Fruit fly (Drosophila melanogaster) whole organism, wandering third instar larva: ENCODE data around the gene ATPsyndelta.

Source experiments
- Abd-B ChIP-seq: fragments of >200 bp; optimal IDR thresholded peaks from 2 replicates; lab custom pipeline; 2017; ENCODE audit warnings: missing biosample characterization, missing genetic modification characterization
- CG9705 ChIP-seq: fragments of 200-800 bp; sonication (Bioruptor generic); optimal IDR thresholded peaks from 2 replicates; lab custom pipeline; 2018; ENCODE audit warnings: missing biosample characterization, mild to moderate bottlenecking, missing genetic modification characterization
- Dfd ChIP-seq: fragments of >200 bp; optimal IDR thresholded peaks from 2 replicates; lab custom pipeline; 2017; ENCODE audit warnings: missing biosample characterization, missing genetic modification characterization
- GATAd ChIP-seq: sonication (Bioruptor generic); optimal IDR thresholded peaks from 2 replicates; lab custom pipeline; 2016; ENCODE audit warnings: missing biosample characterization, missing genetic modification characterization
- HLH106 ChIP-seq: fragments of 200-800 bp; optimal IDR thresholded peaks from 3 replicates; lab custom pipeline; 2019; ENCODE audit warnings: missing biosample characterization, mild to moderate bottlenecking, missing genetic modification characterization, moderate library complexity
- Hnf4 ChIP-seq: fragments of 200-800 bp; sonication (Bioruptor generic); optimal IDR thresholded peaks from 2 replicates; lab custom pipeline; 2016; ENCODE audit warnings: missing biosample characterization, mild to moderate bottlenecking, missing genetic modification characterization
- Hr83 ChIP-seq: fragments of 200-300 bp; sonication (Bioruptor generic); optimal IDR thresholded peaks from 2 replicates; lab custom pipeline; 2016; ENCODE audit warnings: missing biosample characterization, mild to moderate bottlenecking, missing genetic modification characterization, moderate library complexity; ENCODE audit not compliant: poor library complexity, severe bottlenecking
- Mio ChIP-seq: sonication (Bioruptor generic); optimal IDR thresholded peaks from 2 replicates; lab custom pipeline; 2016; ENCODE audit warnings: missing biosample characterization, missing genetic modification characterization
- Myc ChIP-seq: fragments of >200 bp; optimal IDR thresholded peaks from 2 replicates; lab custom pipeline; 2017
- N ChIP-seq: fragments of >200 bp; optimal IDR thresholded peaks from 2 replicates; lab custom pipeline; 2018; ENCODE audit warnings: missing biosample characterization, missing external identifiers, missing genetic modification characterization
- OdsH ChIP-seq: fragments of 200-800 bp; sonication (Bioruptor generic); optimal IDR thresholded peaks from 2 replicates; lab custom pipeline; 2016; ENCODE audit warnings: missing biosample characterization, mild to moderate bottlenecking, missing genetic modification characterization
- Rel ChIP-seq, 2 experiments: fragments of 200-800 bp; sonication (Bioruptor generic) in 1 of 2; optimal IDR thresholded peaks; 2 replicates in 1 of 2; 3 replicates in 1 of 2; lab custom pipeline; 2016 to 2019; ENCODE audit warnings: mild to moderate bottlenecking in 2 of 2, missing biosample characterization in 2 of 2, missing genetic modification characterization in 2 of 2, moderate library complexity in 1 of 2
- Sp1 ChIP-seq: fragments of 200-800 bp; sonication (Bioruptor generic); optimal IDR thresholded peaks from 3 replicates; lab custom pipeline; 2019; ENCODE audit warnings: missing biosample characterization, mild to moderate bottlenecking, missing genetic modification characterization, moderate library complexity
- Vsx2 ChIP-seq: fragments of 200-300, 225-300 bp; sonication (Bioruptor generic); optimal IDR thresholded peaks from 2 replicates; lab custom pipeline; 2018; ENCODE audit warnings: missing biosample characterization, missing genetic modification characterization; ENCODE audit not compliant: partially characterized antibody
- brk ChIP-seq: fragments of 200-800 bp; sonication (Bioruptor generic); optimal IDR thresholded peaks from 2 replicates; lab custom pipeline; 2016; ENCODE audit warnings: missing biosample characterization, mild to moderate bottlenecking, missing genetic modification characterization
- dmrt93B ChIP-seq: fragments of 200-800 bp; sonication (Bioruptor generic); optimal IDR thresholded peaks from 2 replicates; lab custom pipeline; 2018; ENCODE audit warnings: missing biosample characterization, mild to moderate bottlenecking, missing genetic modification characterization
- dsf ChIP-seq: sonication (Bioruptor generic); optimal IDR thresholded peaks from 2 replicates; lab custom pipeline; 2016; ENCODE audit warnings: missing biosample characterization, missing genetic modification characterization, borderline replicate concordance
- ey ChIP-seq: fragments of 200-800 bp; sonication (Bioruptor generic); optimal IDR thresholded peaks from 2 replicates; lab custom pipeline; 2016; ENCODE audit warnings: missing biosample characterization, missing genetic modification characterization
- foxo ChIP-seq, 2 experiments: fragments of 200-800 bp; sonication (Bioruptor generic); optimal IDR thresholded peaks; 2 replicates in 1 of 2; 3 replicates in 1 of 2; lab custom pipeline; 2016 to 2017; ENCODE audit warnings: missing biosample characterization in 2 of 2, missing genetic modification characterization in 2 of 2
- fru ChIP-seq: fragments of 200-800 bp; sonication (Bioruptor generic); optimal IDR thresholded peaks from 3 replicates; lab custom pipeline; 2016; ENCODE audit warnings: missing biosample characterization, mild to moderate bottlenecking, missing genetic modification characterization
- h ChIP-seq: fragments of 200-800 bp; sonication (Bioruptor generic); optimal IDR thresholded peaks from 3 replicates; lab custom pipeline; 2016; ENCODE audit warnings: missing biosample characterization, mild to moderate bottlenecking, missing genetic modification characterization
- jim ChIP-seq: fragments of 175-275, 200-325 bp; sonication (Bioruptor generic); optimal IDR thresholded peaks from 2 replicates; lab custom pipeline; 2016; ENCODE audit warnings: missing biosample characterization, mild to moderate bottlenecking, missing genetic modification characterization
- lola ChIP-seq: fragments of >200 bp; optimal IDR thresholded peaks from 2 replicates; lab custom pipeline; 2017; ENCODE audit warnings: missing biosample characterization, missing genetic modification characterization
- pan ChIP-seq: fragments of >200 bp; optimal IDR thresholded peaks from 2 replicates; lab custom pipeline; 2017
- psq ChIP-seq: fragments of 200-800 bp; sonication (Bioruptor generic); optimal IDR thresholded peaks from 3 replicates; lab custom pipeline; 2017; ENCODE audit warnings: missing biosample characterization, mild to moderate bottlenecking, missing genetic modification characterization, moderate library complexity
- rgr ChIP-seq: fragments of 200-800 bp; sonication (Bioruptor generic); optimal IDR thresholded peaks from 3 replicates; lab custom pipeline; 2016; ENCODE audit warnings: missing biosample characterization, mild to moderate bottlenecking, missing genetic modification characterization
- sage ChIP-seq: fragments of 200-800 bp; sonication (Bioruptor generic); optimal IDR thresholded peaks from 2 replicates; lab custom pipeline; 2016; ENCODE audit warnings: missing biosample characterization, mild to moderate bottlenecking, missing genetic modification characterization
- sv ChIP-seq: fragments of 200-800 bp; sonication (Bioruptor generic); optimal IDR thresholded peaks from 3 replicates; lab custom pipeline; 2016; ENCODE audit warnings: missing biosample characterization, missing genetic modification characterization
- usp ChIP-seq: fragments of >200 bp; optimal IDR thresholded peaks from 2 replicates; lab custom pipeline; 2017; ENCODE audit warnings: missing biosample characterization, missing genetic modification characterization
- woc ChIP-seq: sonication (Bioruptor generic); optimal IDR thresholded peaks from 2 replicates; lab custom pipeline; 2016; ENCODE audit warnings: missing biosample characterization, mild to moderate bottlenecking, missing genetic modification characterization

ATPsyndelta gene

DNA sequence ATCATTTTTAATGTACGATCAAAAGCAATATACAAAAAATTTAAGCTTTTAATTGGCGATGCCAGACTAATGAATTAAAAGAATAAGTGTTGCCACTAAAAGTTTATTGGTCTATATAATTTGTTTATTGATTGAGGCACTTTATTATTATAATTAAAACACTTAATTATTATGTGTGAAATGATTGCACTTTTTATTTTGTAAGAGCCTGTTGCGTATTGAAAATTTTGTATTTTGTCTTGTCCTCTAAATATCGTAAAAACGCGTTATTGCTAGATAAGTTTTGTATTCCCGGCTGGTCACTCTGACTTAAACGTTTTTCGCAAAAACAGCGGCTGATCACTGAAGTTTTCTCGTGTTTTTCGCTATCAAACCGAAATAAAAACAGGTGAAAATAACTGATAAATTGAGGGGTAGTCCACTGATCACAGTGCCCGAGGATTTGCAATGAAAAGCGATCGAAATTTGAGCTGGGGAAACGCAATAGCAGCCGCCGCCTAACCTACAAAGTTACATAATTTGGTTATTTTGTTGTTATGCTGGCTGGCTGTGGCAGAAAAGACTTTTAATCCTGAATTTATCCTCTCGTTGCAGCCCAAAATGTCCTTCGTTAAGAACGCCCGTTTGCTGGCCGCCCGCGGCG, at the start of gene ATPsyndelta:
ATPsyndelta (plus strand) TSS at position 284 of the 643 bp plus-strand sequence.
- TF ChIP-seq Hr83 (GFP tag; lab: Kevin White, UChicago) (no peak), usp (GFP tag; lab: Kevin White, UChicago) (no peak), Hnf4 (no peak), dmrt93B (GFP tag; lab: Kevin White, UChicago) (no peak), woc (GFP tag; lab: Kevin White, UChicago) (no peak), N (no peak), OdsH (no peak), brk (no peak), Vsx2 (no peak), Sp1 (GFP tag; lab: Kevin White, UChicago) (no peak), psq (GFP tag; lab: Kevin White, UChicago) (no peak), dsf (GFP tag; lab: Kevin White, UChicago) (no peak), jim (GFP tag; lab: Kevin White, UChicago) (no peak), GATAd (GFP tag; lab: Kevin White, UChicago) (no peak), Myc (lab: Kevin White, UChicago) (no peak), Rel (GFP tag; optimal IDR thresholded peaks at IDR 0.05; lab: Kevin White, UChicago) (no peak), Rel (tag; optimal IDR thresholded peaks at IDR 0.05; lab: Kevin White, UChicago) (no peak)
- TF ChIP-seq, all 38 proteins: peak for 0

DNA sequence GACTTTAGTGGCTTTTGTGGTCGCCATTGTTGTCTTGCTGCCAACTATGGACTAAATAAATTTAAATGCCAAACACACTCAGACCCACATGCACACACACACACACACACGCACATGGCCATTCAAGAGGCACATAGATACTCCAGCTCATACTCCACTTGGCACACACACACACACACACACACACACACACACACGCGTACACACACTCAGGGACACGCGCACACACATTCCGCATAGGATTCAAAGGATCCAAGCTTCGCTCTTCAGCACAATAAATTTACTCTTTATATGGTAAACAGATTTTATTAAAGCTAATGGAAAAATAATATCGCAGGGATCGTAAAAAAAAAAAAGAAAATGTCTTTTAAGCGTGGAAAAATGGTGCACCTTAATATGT, 29.9 kb upstream of the ATPsyndelta start:
- no peak for TF ChIP-seq rgr (GFP tag; lab: Kevin White, UChicago)
- TF ChIP-seq Dfd (GFP tag; lab: Kevin White, UChicago) = peak; percentile 74

DNA sequence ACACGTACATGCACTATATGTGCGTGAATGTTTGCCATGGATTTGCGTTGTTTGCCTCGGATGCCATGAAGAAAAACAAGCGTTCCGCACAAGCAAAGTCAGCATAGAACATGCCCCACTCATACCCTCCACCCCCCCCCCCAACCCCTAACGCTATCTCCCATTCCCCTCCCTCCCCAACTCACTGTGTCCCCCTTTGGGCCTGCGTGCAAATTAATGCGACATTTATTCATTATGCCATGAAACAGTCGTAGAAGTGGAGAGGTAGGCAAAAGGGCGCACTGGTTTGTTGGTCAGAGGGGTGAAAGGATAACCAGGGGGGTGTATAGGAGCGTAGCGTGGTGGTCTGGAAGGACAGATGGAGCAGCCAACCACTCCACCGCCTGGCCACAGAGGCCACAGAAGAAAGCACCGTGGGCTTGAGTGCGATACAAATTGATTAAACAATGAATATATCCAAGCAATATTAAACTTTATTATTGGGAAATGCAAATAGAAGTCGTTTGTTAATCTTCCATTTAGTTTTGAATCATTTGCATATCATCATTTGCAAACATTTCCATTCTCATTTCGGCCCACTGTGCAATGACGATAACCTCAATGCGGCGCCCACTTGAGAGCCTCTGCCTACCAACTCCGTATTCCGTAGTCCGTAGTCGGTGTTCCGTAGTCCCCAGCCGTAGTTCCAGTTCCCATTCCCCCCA, 28.3 kb upstream of the ATPsyndelta start:
- TF ChIP-seq sv (GFP tag; lab: Kevin White, UChicago) (peak; percentile 12), CG9705 (GFP tag; lab: Kevin White, UChicago) (no peak), HLH106 (tag; lab: Kevin White, UChicago) (peak; percentile 44), ey (GFP tag; lab: Kevin White, UChicago) (no peak), Sp1 (GFP tag; lab: Kevin White, UChicago) (peak; percentile 29), rgr (GFP tag; lab: Kevin White, UChicago) (peak; percentile 1), foxo (GFP tag; optimal IDR thresholded peaks at IDR 0.05; lab: Kevin White, UChicago) (peak in 1 of 2 experiments; percentile 54), fru (GFP tag; lab: Kevin White, UChicago) (peak; percentile 58), h (GFP tag; lab: Kevin White, UChicago) (peak; percentile 24)
- TF ChIP-seq, all 38 proteins: peak for 7

DNA sequence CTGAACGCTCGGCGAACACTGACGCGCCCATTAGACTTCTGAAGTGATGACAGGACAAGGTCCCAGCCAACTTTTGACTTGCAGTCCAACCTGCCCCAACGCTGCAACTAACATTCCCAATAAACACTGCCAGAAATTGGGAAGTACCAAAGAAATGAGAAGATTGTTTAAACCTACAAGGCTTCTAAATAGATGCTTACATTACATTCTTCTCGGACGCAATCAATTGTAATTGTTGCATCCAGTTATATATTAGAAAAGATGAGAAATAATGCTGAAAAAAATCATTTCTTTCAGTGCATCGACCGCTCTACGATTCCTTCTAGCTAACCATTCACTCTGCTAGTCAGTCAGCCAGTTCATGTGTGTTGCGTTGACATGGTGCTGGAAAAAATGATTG, 10.2 kb upstream of the ATPsyndelta start:
- no peak for TF ChIP-seq N
- no peak for TF ChIP-seq pan
- no peak for TF ChIP-seq Mio (GFP tag; lab: Kevin White, UChicago)
- TF ChIP-seq Sp1 (GFP tag; lab: Kevin White, UChicago) = no peak
- no peak for TF ChIP-seq h (GFP tag; lab: Kevin White, UChicago)
- TF ChIP-seq Myc (lab: Kevin White, UChicago) = no peak
- no peak for TF ChIP-seq Abd-B (GFP tag; lab: Kevin White, UChicago)
- TF ChIP-seq HLH106 (tag; lab: Kevin White, UChicago) = no peak
- TF ChIP-seq psq (GFP tag; lab: Kevin White, UChicago) = no peak
- TF ChIP-seq ey (GFP tag; lab: Kevin White, UChicago) = no peak
- no peak for TF ChIP-seq sv (GFP tag; lab: Kevin White, UChicago)
- TF ChIP-seq Hnf4 = no peak
- TF ChIP-seq fru (GFP tag; lab: Kevin White, UChicago) = no peak
- TF ChIP-seq lola = no peak
- no peak for TF ChIP-seq dsf (GFP tag; lab: Kevin White, UChicago)
- no peak for TF ChIP-seq woc (GFP tag; lab: Kevin White, UChicago)
- no peak for TF ChIP-seq brk
- TF ChIP-seq usp (GFP tag; lab: Kevin White, UChicago) = no peak
- no peak for TF ChIP-seq sage (GFP tag; lab: Kevin White, UChicago)
